ENCODE assay signal across 4 fruit fly cellular contexts in genomic region chr3L:6847371-6847770, dm6.
A peak's percentile ranks its signal among the peaks of the same experiment; 100 is the strongest.
TF ChIP-seq lines count a peak whose summit lies in the region.

No protein-coding gene starts in this region.

- TF ChIP-seq CTCF in whole organism, embryonic (GFP tag; optimal IDR thresholded peaks at IDR 0.05; lab: Kevin White, UChicago) = no peak

TF ChIP-seq in whole organism, embryonic, 481 proteins besides CTCF, POLR2A, EP300 and RAD21:
- TF ChIP-seq bsh (GFP tag; optimal IDR thresholded peaks at IDR 0.05; lab: Kevin White, UChicago) = peak in 1 of 2 experiments; percentile 40
- no peak for TF ChIP-seq chif (GFP tag; optimal IDR thresholded peaks at IDR 0.05; lab: Kevin White, UChicago)
- TF ChIP-seq nom (GFP tag; optimal IDR thresholded peaks at IDR 0.05; lab: Kevin White, UChicago) = peak; percentile 36
- no peak for TF ChIP-seq al (GFP tag; IDR thresholded peaks at IDR 0.05; lab: Robert Waterston, UW)
- no peak for TF ChIP-seq Ada2b (GFP tag; IDR thresholded peaks at IDR 0.05; lab: Robert Waterston, UW)
- no peak for TF ChIP-seq mirr (GFP tag; optimal IDR thresholded peaks at IDR 0.05; lab: Kevin White, UChicago)
- TF ChIP-seq fd102C (GFP tag; optimal IDR thresholded peaks at IDR 0.05; lab: Kevin White, UChicago) = no peak
TF ChIP-seq in whole organism, embryonic: peak in this region for 2.

TF ChIP-seq in whole organism, prepupa, 60 proteins besides CTCF, POLR2A, EP300 and RAD21 (continues in another document):
- TF ChIP-seq CG6163 (GFP tag; IDR thresholded peaks at IDR 0.05; lab: Robert Waterston, UW) = peak; percentile 44; the same call in 2 of the 3 replicates
- peak; percentile 79 for TF ChIP-seq CG34406 (GFP tag; optimal IDR thresholded peaks at IDR 0.05; lab: Kevin White, UChicago)
- no peak for TF ChIP-seq eg (GFP tag; IDR thresholded peaks at IDR 0.05; lab: Robert Waterston, UW)
- TF ChIP-seq OdsH (GFP tag; optimal IDR thresholded peaks at IDR 0.05; lab: Kevin White, UChicago) = peak; percentile 70
- TF ChIP-seq CG4318 (GFP tag; optimal IDR thresholded peaks at IDR 0.05; lab: Kevin White, UChicago) = peak; percentile 19
- TF ChIP-seq fkh (GFP tag; optimal IDR thresholded peaks at IDR 0.05; lab: Kevin White, UChicago) = no peak
- TF ChIP-seq CG3032 (tag; optimal IDR thresholded peaks at IDR 0.05; lab: Kevin White, UChicago) = peak; percentile 79
- no peak for TF ChIP-seq Gug (GFP tag; IDR thresholded peaks at IDR 0.05; lab: Robert Waterston, UW)
- TF ChIP-seq CG7368 (GFP tag; optimal IDR thresholded peaks at IDR 0.05; lab: Kevin White, UChicago) = peak; percentile 26
- TF ChIP-seq Ets21C (GFP tag; optimal IDR thresholded peaks at IDR 0.05; lab: Kevin White, UChicago) = peak; percentile 67
- peak; percentile 24 to 72 for TF ChIP-seq salr (GFP tag; optimal IDR thresholded peaks at IDR 0.05; lab: Kevin White, UChicago)
- peak; percentile 72 for TF ChIP-seq CG11902 (GFP tag; optimal IDR thresholded peaks at IDR 0.05; lab: Kevin White, UChicago)
- no peak for TF ChIP-seq CG6854 (GFP tag; optimal IDR thresholded peaks at IDR 0.05; lab: Kevin White, UChicago)
- peak; percentile 93 for TF ChIP-seq svp (GFP tag; lab: Kevin White, UChicago)
- peak; percentile 78 for TF ChIP-seq Sox14 (GFP tag; optimal IDR thresholded peaks at IDR 0.05; lab: Kevin White, UChicago)
- peak; percentile 73 for TF ChIP-seq Hr39 (GFP tag; optimal IDR thresholded peaks at IDR 0.05; lab: Kevin White, UChicago)
- TF ChIP-seq Smox (GFP tag; optimal IDR thresholded peaks at IDR 0.05; lab: Kevin White, UChicago) = peak; percentile 81
- TF ChIP-seq CG10631 (GFP tag; optimal IDR thresholded peaks at IDR 0.05; lab: Kevin White, UChicago) = peak; percentile 81
- peak; percentile 74 for TF ChIP-seq Sox102F (GFP tag; optimal IDR thresholded peaks at IDR 0.05; lab: Kevin White, UChicago)
- TF ChIP-seq net (GFP tag; optimal IDR thresholded peaks at IDR 0.05; lab: Kevin White, UChicago) = peak; percentile 61
- peak; percentile 70 for TF ChIP-seq CG32006 (GFP tag; optimal IDR thresholded peaks at IDR 0.05; lab: Kevin White, UChicago)
- TF ChIP-seq CG31627 (GFP tag; optimal IDR thresholded peaks at IDR 0.05; lab: Kevin White, UChicago) = peak; percentile 77
- TF ChIP-seq acj6 (GFP tag; optimal IDR thresholded peaks at IDR 0.05; lab: Kevin White, UChicago) = peak; percentile 76
- TF ChIP-seq CG8632 (GFP tag; optimal IDR thresholded peaks at IDR 0.05; lab: Kevin White, UChicago) = peak; percentile 73
- TF ChIP-seq Ets96B (tag; optimal IDR thresholded peaks at IDR 0.05; lab: Kevin White, UChicago) = peak; percentile 83
- TF ChIP-seq CG9139 (GFP tag; optimal IDR thresholded peaks at IDR 0.05; lab: Kevin White, UChicago) = peak; percentile 26
- TF ChIP-seq CG8319 (GFP tag; optimal IDR thresholded peaks at IDR 0.05; lab: Kevin White, UChicago) = peak; percentile 23
- TF ChIP-seq CG11294 (GFP tag; IDR thresholded peaks at IDR 0.05; lab: Robert Waterston, UW) = no peak

TF ChIP-seq in whole organism, pupa, 21 proteins besides CTCF, POLR2A, EP300 and RAD21:
- TF ChIP-seq fd96Ca (GFP tag; IDR thresholded peaks at IDR 0.05; lab: Robert Waterston, UW) = no peak
- no peak for TF ChIP-seq Ets98B (GFP tag; IDR thresholded peaks at IDR 0.05; lab: Robert Waterston, UW)
- no peak for TF ChIP-seq rn (GFP tag; IDR thresholded peaks at IDR 0.05; lab: Robert Waterston, UW)
- no peak for TF ChIP-seq EcR (GFP tag; optimal IDR thresholded peaks at IDR 0.05; lab: Kevin White, UChicago)
- TF ChIP-seq Pif1B (GFP tag; optimal IDR thresholded peaks at IDR 0.05; lab: Kevin White, UChicago) = peak; percentile 15
- no peak for TF ChIP-seq CG12605 (GFP tag; IDR thresholded peaks at IDR 0.05; lab: Robert Waterston, UW)
- TF ChIP-seq CG17806 (tag; optimal IDR thresholded peaks at IDR 0.05; lab: Kevin White, UChicago) = peak; percentile 78
- peak; percentile 67 for TF ChIP-seq CG34367 (tag; optimal IDR thresholded peaks at IDR 0.05; lab: Kevin White, UChicago)
- peak; percentile 84 for TF ChIP-seq CG14655 (GFP tag; optimal IDR thresholded peaks at IDR 0.05; lab: Kevin White, UChicago)
- TF ChIP-seq CG15710 (tag; optimal IDR thresholded peaks at IDR 0.05; lab: Kevin White, UChicago) = peak; percentile 82
- peak; percentile 87 for TF ChIP-seq CG8159 (tag; optimal IDR thresholded peaks at IDR 0.05; lab: Kevin White, UChicago)
- TF ChIP-seq CG9948 (tag; optimal IDR thresholded peaks at IDR 0.05; lab: Kevin White, UChicago) = peak; percentile 82
- no peak for TF ChIP-seq CG13204 (GFP tag; optimal IDR thresholded peaks at IDR 0.05; lab: Kevin White, UChicago)
- TF ChIP-seq CG32121 (GFP tag; IDR thresholded peaks at IDR 0.05; lab: Robert Waterston, UW) = no peak
- TF ChIP-seq gl (tag; optimal IDR thresholded peaks at IDR 0.05; lab: Kevin White, UChicago) = peak; percentile 33
- TF ChIP-seq Snoo (tag; optimal IDR thresholded peaks at IDR 0.05; lab: Kevin White, UChicago) = peak; percentile 68
- TF ChIP-seq D1 (tag; optimal IDR thresholded peaks at IDR 0.05; lab: Kevin White, UChicago) = peak; percentile 44
- no peak for TF ChIP-seq CG10348 (GFP tag; IDR thresholded peaks at IDR 0.05; lab: Robert Waterston, UW)
- peak; percentile 42 for TF ChIP-seq Pif1A (GFP tag; optimal IDR thresholded peaks at IDR 0.05; lab: Kevin White, UChicago)
- TF ChIP-seq CG4496 (GFP tag; IDR thresholded peaks at IDR 0.05; lab: Robert Waterston, UW) = no peak
- peak; percentile 72 for TF ChIP-seq CG8301 (tag; optimal IDR thresholded peaks at IDR 0.05; lab: Kevin White, UChicago)

TF ChIP-seq in whole organism, wandering third instar larva, 38 proteins besides CTCF, POLR2A, EP300 and RAD21:
- peak; percentile 39 for TF ChIP-seq Hnf4 (GFP tag; optimal IDR thresholded peaks at IDR 0.05; lab: Kevin White, UChicago)
- TF ChIP-seq dmrt93B (GFP tag; optimal IDR thresholded peaks at IDR 0.05; lab: Kevin White, UChicago) = peak; percentile 78
- TF ChIP-seq sv (GFP tag; optimal IDR thresholded peaks at IDR 0.05; lab: Kevin White, UChicago) = no peak
- peak; percentile 81 for TF ChIP-seq OdsH (GFP tag; optimal IDR thresholded peaks at IDR 0.05; lab: Kevin White, UChicago)
- peak; percentile 79 for TF ChIP-seq h (GFP tag; optimal IDR thresholded peaks at IDR 0.05; lab: Kevin White, UChicago)
- peak; percentile 89 for TF ChIP-seq Sp1 (GFP tag; optimal IDR thresholded peaks at IDR 0.05; lab: Kevin White, UChicago)
- no peak for TF ChIP-seq jim (GFP tag; optimal IDR thresholded peaks at IDR 0.05; lab: Kevin White, UChicago)
- TF ChIP-seq pan (optimal IDR thresholded peaks at IDR 0.05; lab: Kevin White, UChicago) = no peak
- TF ChIP-seq dsf (GFP tag; optimal IDR thresholded peaks at IDR 0.05; lab: Kevin White, UChicago; ENCODE audit: borderline replicate concordance) = peak; percentile 13
- no peak for TF ChIP-seq Abd-B (GFP tag; optimal IDR thresholded peaks at IDR 0.05; lab: Kevin White, UChicago)
- no peak for TF ChIP-seq CrebA (GFP tag; optimal IDR thresholded peaks at IDR 0.05; lab: Kevin White, UChicago; ENCODE audit: borderline replicate concordance)
- no peak for TF ChIP-seq Dfd (GFP tag; optimal IDR thresholded peaks at IDR 0.05; lab: Kevin White, UChicago)
- peak; percentile 88 for TF ChIP-seq woc (GFP tag; optimal IDR thresholded peaks at IDR 0.05; lab: Kevin White, UChicago)
- no peak for TF ChIP-seq GATAd (GFP tag; optimal IDR thresholded peaks at IDR 0.05; lab: Kevin White, UChicago)
- TF ChIP-seq foxo (GFP tag; optimal IDR thresholded peaks at IDR 0.05; lab: Kevin White, UChicago) = peak in 1 of 2 experiments; percentile 76
- TF ChIP-seq CG9705 (GFP tag; optimal IDR thresholded peaks at IDR 0.05; lab: Kevin White, UChicago) = peak; percentile 49
- TF ChIP-seq Dif (GFP tag; optimal IDR thresholded peaks at IDR 0.05; lab: Kevin White, UChicago; ENCODE audit: partially characterized antibody) = no peak
- TF ChIP-seq Mio (GFP tag; optimal IDR thresholded peaks at IDR 0.05; lab: Kevin White, UChicago) = no peak
- TF ChIP-seq fru (GFP tag; optimal IDR thresholded peaks at IDR 0.05; lab: Kevin White, UChicago) = peak; percentile 70
- TF ChIP-seq Hr83 (GFP tag; optimal IDR thresholded peaks at IDR 0.05; lab: Kevin White, UChicago; ENCODE audit: poor library complexity, severe bottlenecking) = no peak
- TF ChIP-seq HLH106 (tag; optimal IDR thresholded peaks at IDR 0.05; lab: Kevin White, UChicago) = peak; percentile 80
- TF ChIP-seq N (GFP tag; optimal IDR thresholded peaks at IDR 0.05; lab: Kevin White, UChicago) = no peak
- TF ChIP-seq ey (GFP tag; optimal IDR thresholded peaks at IDR 0.05; lab: Kevin White, UChicago) = peak; percentile 76
- TF ChIP-seq brk (GFP tag; optimal IDR thresholded peaks at IDR 0.05; lab: Kevin White, UChicago) = peak; percentile 36
- no peak for TF ChIP-seq Vsx2 (GFP tag; optimal IDR thresholded peaks at IDR 0.05; lab: Kevin White, UChicago; ENCODE audit: partially characterized antibody)
- TF ChIP-seq tai (GFP tag; optimal IDR thresholded peaks at IDR 0.05; lab: Kevin White, UChicago) = peak; percentile 21
- TF ChIP-seq Myc (optimal IDR thresholded peaks at IDR 0.05; lab: Kevin White, UChicago) = no peak
- TF ChIP-seq CG32264 (GFP tag; optimal IDR thresholded peaks at IDR 0.05; lab: Kevin White, UChicago) = no peak
- peak; percentile 45 for TF ChIP-seq sage (GFP tag; optimal IDR thresholded peaks at IDR 0.05; lab: Kevin White, UChicago)
- TF ChIP-seq lola (GFP tag; optimal IDR thresholded peaks at IDR 0.05; lab: Kevin White, UChicago) = no peak
- TF ChIP-seq Jra (GFP tag; optimal IDR thresholded peaks at IDR 0.05; lab: Kevin White, UChicago) = peak; percentile 30
- TF ChIP-seq Rel (GFP tag; optimal IDR thresholded peaks at IDR 0.05; lab: Kevin White, UChicago) = no peak
- no peak for TF ChIP-seq Rel (tag; optimal IDR thresholded peaks at IDR 0.05; lab: Kevin White, UChicago)
- TF ChIP-seq br (GFP tag; optimal IDR thresholded peaks at IDR 0.05; lab: Kevin White, UChicago) = peak; percentile 59
- peak; percentile 70 for TF ChIP-seq rgr (GFP tag; optimal IDR thresholded peaks at IDR 0.05; lab: Kevin White, UChicago)
- no peak for TF ChIP-seq usp (GFP tag; optimal IDR thresholded peaks at IDR 0.05; lab: Kevin White, UChicago)
- TF ChIP-seq psq (GFP tag; optimal IDR thresholded peaks at IDR 0.05; lab: Kevin White, UChicago) = peak; percentile 77
- no peak for TF ChIP-seq Hr78 (GFP tag; optimal IDR thresholded peaks at IDR 0.05; lab: Kevin White, UChicago)
- no peak for TF ChIP-seq dl (GFP tag; optimal IDR thresholded peaks at IDR 0.05; lab: Kevin White, UChicago; ENCODE audit: insufficient read depth in 1 of 2, partially characterized antibody in 2 of 2)

Comparison
In these comparisons a context has a peak if more than half of its experiments do, and no peak if none do; other contexts are left out.
1. Of the 7 proteins assayed by ChIP-seq in both whole organism, embryonic and whole organism, prepupa: peak only in whole organism, embryonic: none; only in whole organism, prepupa: Blimp-1, Hr39, Lpt and Sox102F; in both: none; in neither: 3.